Fruit fly (Drosophila melanogaster): ENCODE results near the gene jp.

Gene jp

dm6 chr2L:9520886-9521868, 45.4 kb downstream of the jp start, which contains the start of gene Oatp30B:
Oatp30B (plus strand) TSS chr2L:9521210.
- peak; percentile 85 for TF ChIP-seq CG8319 (GFP tag; optimal IDR thresholded peaks at IDR 0.05)
- peak; percentile 97 for TF ChIP-seq CG31627 (GFP tag; optimal IDR thresholded peaks at IDR 0.05)
- TF ChIP-seq pdm3 (GFP tag; optimal IDR thresholded peaks at IDR 0.05), result peak; percentile 95
- TF ChIP-seq Met (GFP tag; optimal IDR thresholded peaks at IDR 0.05), result peak; percentile 93
- peak; percentile 83 for TF ChIP-seq Lpt (GFP tag; optimal IDR thresholded peaks at IDR 0.05)
- TF ChIP-seq CG9139 (GFP tag; optimal IDR thresholded peaks at IDR 0.05), result peak; percentile 66
- peak; percentile 93 for TF ChIP-seq CG34406 (GFP tag; optimal IDR thresholded peaks at IDR 0.05)
- peak; percentile 95 for TF ChIP-seq CG10631 (GFP tag; optimal IDR thresholded peaks at IDR 0.05)
- TF ChIP-seq net (GFP tag; optimal IDR thresholded peaks at IDR 0.05), result peak; percentile 89
- TF ChIP-seq Sox102F (GFP tag; optimal IDR thresholded peaks at IDR 0.05), result peak; percentile 94
- TF ChIP-seq CG3032 (tag; optimal IDR thresholded peaks at IDR 0.05), result peak; percentile 94
- peak; percentile 88 for TF ChIP-seq CG11762 (GFP tag; optimal IDR thresholded peaks at IDR 0.05; ENCODE audit: insufficient read depth)
- TF ChIP-seq CG4318 (GFP tag; optimal IDR thresholded peaks at IDR 0.05), result peak; percentile 80
- peak; percentile 21 for TF ChIP-seq Hr38 (GFP tag; optimal IDR thresholded peaks at IDR 0.05)
- TF ChIP-seq Ets21C (GFP tag; optimal IDR thresholded peaks at IDR 0.05), result peak; percentile 90
- TF ChIP-seq Ets96B (tag; optimal IDR thresholded peaks at IDR 0.05), result peak; percentile 93
- TF ChIP-seq CG16779 (tag; optimal IDR thresholded peaks at IDR 0.05), result peak; percentile 84
- peak; percentile 57 to 83 for TF ChIP-seq ss (GFP tag; optimal IDR thresholded peaks at IDR 0.05)
- peak; percentile 93 for TF ChIP-seq Hr4 (GFP tag; optimal IDR thresholded peaks at IDR 0.05)
- TF ChIP-seq CG8632 (GFP tag; optimal IDR thresholded peaks at IDR 0.05), result peak; percentile 90
- peak; percentile 97 for TF ChIP-seq eg (GFP tag; IDR thresholded peaks at IDR 0.05)
- peak; percentile 81 to 83 for TF ChIP-seq salr (GFP tag; optimal IDR thresholded peaks at IDR 0.05)
- peak; percentile 94 for TF ChIP-seq acj6 (GFP tag; optimal IDR thresholded peaks at IDR 0.05)
- peak; percentile 87 for TF ChIP-seq CG10669 (GFP tag; optimal IDR thresholded peaks at IDR 0.05)
- peak; percentile 89; the same call in 1 of the 2 replicates for TF ChIP-seq CG11294 (GFP tag; IDR thresholded peaks at IDR 0.05)
- TF ChIP-seq CG3919 (GFP tag; optimal IDR thresholded peaks at IDR 0.05), result peak; percentile 93
- TF ChIP-seq Sox15 (GFP tag; optimal IDR thresholded peaks at IDR 0.05), result peak; percentile 90
- peak; percentile 74 for TF ChIP-seq fd59A (GFP tag; optimal IDR thresholded peaks at IDR 0.05)
- TF ChIP-seq dsx (GFP tag; optimal IDR thresholded peaks at IDR 0.05; ENCODE audit: poor library complexity, severe bottlenecking), result peak; percentile 95
- TF ChIP-seq CG11902 (GFP tag; optimal IDR thresholded peaks at IDR 0.05), result peak; percentile 89
- peak; percentile 60 for TF ChIP-seq spab (GFP tag; optimal IDR thresholded peaks at IDR 0.05)
- peak; percentile 53 for TF ChIP-seq fkh (GFP tag; optimal IDR thresholded peaks at IDR 0.05)
- peak; percentile 88 for TF ChIP-seq vri (GFP tag; optimal IDR thresholded peaks at IDR 0.05)
- TF ChIP-seq achi (GFP tag; optimal IDR thresholded peaks at IDR 0.05), result peak; percentile 90
- peak; percentile 75 for TF ChIP-seq dac (GFP tag; optimal IDR thresholded peaks at IDR 0.05)
- TF ChIP-seq CG6163 (GFP tag; IDR thresholded peaks at IDR 0.05), result peak; percentile 97
- peak; percentile 92 for TF ChIP-seq topi (GFP tag; optimal IDR thresholded peaks at IDR 0.05)
- peak; percentile 95 for TF ChIP-seq OdsH (GFP tag; optimal IDR thresholded peaks at IDR 0.05)
- TF ChIP-seq Blimp-1 (GFP tag; optimal IDR thresholded peaks at IDR 0.05), result peak; percentile 57
- peak; percentile 94 for TF ChIP-seq Hr39 (GFP tag; optimal IDR thresholded peaks at IDR 0.05)
- TF ChIP-seq CG6808 (GFP tag; optimal IDR thresholded peaks at IDR 0.05), result peak; percentile 79
- TF ChIP-seq Eip93F (GFP tag; optimal IDR thresholded peaks at IDR 0.05), result peak; percentile 93
- TF ChIP-seq Sox14 (GFP tag; optimal IDR thresholded peaks at IDR 0.05), result peak; percentile 95
- peak; percentile 96 for TF ChIP-seq esn (GFP tag; optimal IDR thresholded peaks at IDR 0.05)
- TF ChIP-seq CG6792 (GFP tag; optimal IDR thresholded peaks at IDR 0.05), result peak; percentile 91
- peak; percentile 71 for TF ChIP-seq CG6854 (GFP tag; optimal IDR thresholded peaks at IDR 0.05)
- peak; percentile 89 for TF ChIP-seq CG32006 (GFP tag; optimal IDR thresholded peaks at IDR 0.05)
- TF ChIP-seq lz (GFP tag; optimal IDR thresholded peaks at IDR 0.05), result peak; percentile 96

Data from whole organism, prepupa.